Worm (Caenorhabditis elegans): ENCODE measurements around the gene adr-2.

The adr-2 gene

ce11 chrIII:7229687-7230086, 3.0 kb downstream of the adr-2 start, which contains the start of gene R151.8:
R151.8 (minus strand) TSS chrIII:7229787.
- TF ChIP-seq ztf-23 (GFP tag; IDR thresholded peaks at IDR 0.05) (no peak), flt-1 (GFP tag; IDR thresholded peaks at IDR 0.05) (no peak), med-1 (GFP tag; optimal IDR thresholded peaks at IDR 0.05; ENCODE audit: insufficient read depth) (no peak), cog-1 (tag; optimal IDR thresholded peaks at IDR 0.05) (no peak), ztf-29 (GFP tag; IDR thresholded peaks at IDR 0.05) (no peak), ref-1 (GFP tag; conservative IDR thresholded peaks at IDR 0.05) (no peak), T22C8.4 (GFP tag; IDR thresholded peaks at IDR 0.05) (no peak), klf-2 (GFP tag; conservative IDR thresholded peaks at IDR 0.05) (no peak), tab-1 (GFP tag; IDR thresholded peaks at IDR 0.05) (no peak)

- TF ChIP-seq klf-2 (GFP tag; conservative IDR thresholded peaks at IDR 0.05) = no peak
- TF ChIP-seq T22C8.4 (GFP tag; IDR thresholded peaks at IDR 0.05) = no peak
- TF ChIP-seq ref-1 (GFP tag; conservative IDR thresholded peaks at IDR 0.05) = no peak
- no peak for TF ChIP-seq ztf-29 (GFP tag; IDR thresholded peaks at IDR 0.05)
- TF ChIP-seq med-1 (GFP tag; optimal IDR thresholded peaks at IDR 0.05; ENCODE audit: insufficient read depth) = no peak
- TF ChIP-seq cog-1 (tag; optimal IDR thresholded peaks at IDR 0.05) = no peak
- no peak for TF ChIP-seq ztf-23 (GFP tag; IDR thresholded peaks at IDR 0.05)
- no peak for TF ChIP-seq tab-1 (GFP tag; IDR thresholded peaks at IDR 0.05)
- no peak for TF ChIP-seq flt-1 (GFP tag; IDR thresholded peaks at IDR 0.05)
Observed at ce11 chrIII:7226607-7227006, 6.1 kb downstream of the adr-2 start, which contains the start of gene hsp-75. hsp-75 (minus strand) TSS chrIII:7226707.

DNA sequence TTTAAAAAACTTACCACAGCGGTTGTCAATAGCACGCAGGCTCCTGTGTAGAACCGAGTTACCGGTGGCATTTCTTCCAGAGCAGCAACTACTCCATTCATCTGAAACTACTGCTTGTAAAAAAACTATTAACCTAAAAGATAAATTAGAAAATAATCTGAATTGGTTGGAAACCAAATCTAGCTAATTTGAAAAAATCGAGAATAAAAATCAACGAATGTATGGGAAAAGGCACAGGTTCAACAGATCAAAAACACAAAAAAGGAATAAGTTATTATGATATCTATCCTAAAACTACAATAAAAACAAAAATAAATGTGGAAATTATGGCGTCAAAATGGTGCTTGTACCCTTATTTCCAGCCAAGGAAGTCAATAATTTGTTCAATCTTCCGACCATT, 9.7 kb downstream of the adr-2 start, which contains the start of gene der-2:
Gene der-2, minus strand, starts transcription at position 101 of the 400 bp plus-strand sequence.
- no peak for TF ChIP-seq cog-1 (tag; optimal IDR thresholded peaks at IDR 0.05)
- TF ChIP-seq tab-1 (GFP tag; IDR thresholded peaks at IDR 0.05) = no peak
- TF ChIP-seq med-1 (GFP tag; optimal IDR thresholded peaks at IDR 0.05; ENCODE audit: insufficient read depth) = no peak
- TF ChIP-seq klf-2 (GFP tag; conservative IDR thresholded peaks at IDR 0.05) = no peak
- TF ChIP-seq ztf-29 (GFP tag; IDR thresholded peaks at IDR 0.05) = no peak
- TF ChIP-seq ref-1 (GFP tag; conservative IDR thresholded peaks at IDR 0.05) = no peak
- TF ChIP-seq T22C8.4 (GFP tag; IDR thresholded peaks at IDR 0.05) = no peak
- TF ChIP-seq flt-1 (GFP tag; IDR thresholded peaks at IDR 0.05) = no peak
- TF ChIP-seq ztf-23 (GFP tag; IDR thresholded peaks at IDR 0.05) = no peak

ce11 chrIII:7221103-7221502, 11.6 kb downstream of the adr-2 start:
- TF ChIP-seq tab-1 (GFP tag; IDR thresholded peaks at IDR 0.05) = no peak
- no peak for TF ChIP-seq ref-1 (GFP tag; conservative IDR thresholded peaks at IDR 0.05)
- TF ChIP-seq ztf-29 (GFP tag; IDR thresholded peaks at IDR 0.05) = no peak
- no peak for TF ChIP-seq flt-1 (GFP tag; IDR thresholded peaks at IDR 0.05)
- TF ChIP-seq cog-1 (tag; optimal IDR thresholded peaks at IDR 0.05) = no peak
- no peak for TF ChIP-seq med-1 (GFP tag; optimal IDR thresholded peaks at IDR 0.05; ENCODE audit: insufficient read depth)
- TF ChIP-seq ztf-23 (GFP tag; IDR thresholded peaks at IDR 0.05) = no peak
- TF ChIP-seq T22C8.4 (GFP tag; IDR thresholded peaks at IDR 0.05) = no peak
- TF ChIP-seq klf-2 (GFP tag; conservative IDR thresholded peaks at IDR 0.05) = no peak

DNA sequence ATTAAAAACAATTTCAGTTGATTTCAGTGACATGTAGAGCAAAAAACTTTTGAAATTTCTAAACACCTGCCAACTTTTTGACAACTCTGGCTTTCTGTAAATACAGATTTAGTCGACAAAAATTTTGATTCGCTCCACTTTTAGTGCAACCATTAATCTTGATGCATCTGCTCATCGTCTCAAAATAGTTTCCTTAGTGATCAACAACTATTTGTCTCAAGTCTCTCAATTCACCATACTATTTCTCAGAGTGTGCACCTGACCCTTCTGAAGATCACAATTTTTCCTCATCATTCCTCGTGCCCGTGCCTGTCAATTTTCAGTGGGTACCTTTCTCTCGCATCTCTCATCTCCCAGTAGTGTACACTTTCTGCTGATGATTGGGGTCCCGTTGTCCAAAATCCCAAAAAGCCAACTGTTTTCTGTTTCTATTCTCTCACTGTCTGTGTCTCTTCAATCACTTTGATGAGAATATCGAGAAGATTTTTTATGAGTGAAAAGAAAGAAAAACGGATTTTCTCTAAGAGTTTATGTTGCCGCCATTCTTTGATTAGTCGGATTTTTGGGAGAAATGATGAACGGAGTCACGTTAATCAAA, 15.7 kb downstream of the adr-2 start:
- TF ChIP-seq ref-1 (GFP tag; conservative IDR thresholded peaks at IDR 0.05) (no peak), tab-1 (GFP tag; IDR thresholded peaks at IDR 0.05) (no peak), T22C8.4 (GFP tag; IDR thresholded peaks at IDR 0.05) (no peak), ztf-29 (GFP tag; IDR thresholded peaks at IDR 0.05) (no peak), flt-1 (GFP tag; IDR thresholded peaks at IDR 0.05) (no peak), klf-2 (GFP tag; conservative IDR thresholded peaks at IDR 0.05) (no peak), med-1 (GFP tag; optimal IDR thresholded peaks at IDR 0.05; ENCODE audit: insufficient read depth) (no peak), ztf-23 (GFP tag; IDR thresholded peaks at IDR 0.05) (no peak)

- TF ChIP-seq T22C8.4 (GFP tag; IDR thresholded peaks at IDR 0.05) (no peak), med-1 (GFP tag; optimal IDR thresholded peaks at IDR 0.05; ENCODE audit: insufficient read depth) (no peak), ref-1 (GFP tag; conservative IDR thresholded peaks at IDR 0.05) (no peak), tab-1 (GFP tag; IDR thresholded peaks at IDR 0.05) (no peak), flt-1 (GFP tag; IDR thresholded peaks at IDR 0.05) (no peak), cog-1 (tag; optimal IDR thresholded peaks at IDR 0.05) (no peak), ztf-29 (GFP tag; IDR thresholded peaks at IDR 0.05) (no peak), ztf-23 (GFP tag; IDR thresholded peaks at IDR 0.05) (no peak), klf-2 (GFP tag; conservative IDR thresholded peaks at IDR 0.05) (no peak)
Observed at ce11 chrIII:7216226-7216625, 16.5 kb downstream of the adr-2 start, which contains the start of gene R151.1. R151.1 (plus strand) TSS chrIII:7216526.

DNA sequence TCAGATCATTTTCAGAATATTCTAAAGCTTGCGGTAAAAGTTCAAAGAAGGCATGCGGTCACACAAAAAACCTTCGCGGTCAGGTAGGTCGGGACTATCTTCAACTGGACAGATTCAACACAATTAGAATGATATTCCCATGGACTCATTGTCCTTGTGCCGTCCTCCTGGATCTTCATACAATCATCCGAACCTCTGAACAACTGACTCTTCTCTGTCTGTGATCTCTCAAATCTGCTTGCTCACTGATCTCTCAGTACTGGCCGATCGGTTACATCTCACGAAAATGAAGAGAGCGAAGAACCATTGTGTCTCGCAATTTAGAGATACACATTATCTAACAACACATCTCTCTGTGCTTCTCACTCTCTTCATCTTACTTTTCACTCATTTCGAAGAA, 17.1 kb downstream of the adr-2 start:
- TF ChIP-seq tab-1 (GFP tag; IDR thresholded peaks at IDR 0.05) (no peak), med-1 (GFP tag; optimal IDR thresholded peaks at IDR 0.05; ENCODE audit: insufficient read depth) (no peak), ztf-29 (GFP tag; IDR thresholded peaks at IDR 0.05) (no peak), klf-2 (GFP tag; conservative IDR thresholded peaks at IDR 0.05) (no peak), T22C8.4 (GFP tag; IDR thresholded peaks at IDR 0.05) (no peak), ref-1 (GFP tag; conservative IDR thresholded peaks at IDR 0.05) (no peak), flt-1 (GFP tag; IDR thresholded peaks at IDR 0.05) (no peak), ztf-23 (GFP tag; IDR thresholded peaks at IDR 0.05) (no peak), cog-1 (tag; optimal IDR thresholded peaks at IDR 0.05) (no peak)

- TF ChIP-seq med-1 (GFP tag; optimal IDR thresholded peaks at IDR 0.05; ENCODE audit: insufficient read depth) (no peak), T22C8.4 (GFP tag; IDR thresholded peaks at IDR 0.05) (no peak), ref-1 (GFP tag; conservative IDR thresholded peaks at IDR 0.05) (no peak), cog-1 (tag; optimal IDR thresholded peaks at IDR 0.05) (no peak), klf-2 (GFP tag; conservative IDR thresholded peaks at IDR 0.05) (no peak), flt-1 (GFP tag; IDR thresholded peaks at IDR 0.05) (no peak), tab-1 (GFP tag; IDR thresholded peaks at IDR 0.05) (no peak), ztf-23 (GFP tag; IDR thresholded peaks at IDR 0.05) (no peak), ztf-29 (GFP tag; IDR thresholded peaks at IDR 0.05) (no peak)
Observed at ce11 chrIII:7212028-7212427, 20.7 kb downstream of the adr-2 start.

- TF ChIP-seq ref-1 (GFP tag; conservative IDR thresholded peaks at IDR 0.05) = no peak
- no peak for TF ChIP-seq flt-1 (GFP tag; IDR thresholded peaks at IDR 0.05)
- TF ChIP-seq med-1 (GFP tag; optimal IDR thresholded peaks at IDR 0.05; ENCODE audit: insufficient read depth) = no peak
- TF ChIP-seq ztf-29 (GFP tag; IDR thresholded peaks at IDR 0.05) = no peak
- no peak for TF ChIP-seq T22C8.4 (GFP tag; IDR thresholded peaks at IDR 0.05)
- no peak for TF ChIP-seq klf-2 (GFP tag; conservative IDR thresholded peaks at IDR 0.05)
- no peak for TF ChIP-seq cog-1 (tag; optimal IDR thresholded peaks at IDR 0.05)
- TF ChIP-seq ztf-23 (GFP tag; IDR thresholded peaks at IDR 0.05) = no peak
- no peak for TF ChIP-seq tab-1 (GFP tag; IDR thresholded peaks at IDR 0.05)
Observed at ce11 chrIII:7210486-7210885, 22.2 kb downstream of the adr-2 start.

All from whole organism, midembryonic.